Fruit fly (Drosophila melanogaster) whole organism, embryonic: Measurements from ENCODE around the gene CG32631.

Source experiments
- Bdp1 ChIP-seq: fragments of 200-800 bp; sonication (Bioruptor generic); optimal IDR thresholded peaks from 3 replicates; lab custom pipeline; 2016; ENCODE audit warnings: missing biosample characterization, missing genetic modification characterization
- CG10267 ChIP-seq: fragments of 200-800 bp; sonication (Bioruptor generic); optimal IDR thresholded peaks from 2 replicates; lab custom pipeline; 2018; ENCODE audit warnings: missing biosample characterization, mild to moderate bottlenecking, missing genetic modification characterization, moderate library complexity
- CG10431 ChIP-seq: fragments of 200-800 bp; sonication (Bioruptor generic); optimal IDR thresholded peaks from 3 replicates; lab custom pipeline; 2018; ENCODE audit warnings: missing biosample characterization, mild to moderate bottlenecking, missing genetic modification characterization
- CG10543 ChIP-seq: fragments of 200-800 bp; sonication (Bioruptor generic); optimal IDR thresholded peaks from 3 replicates; lab custom pipeline; 2017; ENCODE audit warnings: missing biosample characterization, mild to moderate bottlenecking, missing genetic modification characterization, moderate library complexity
- CG10979 ChIP-seq: fragments of 200-800 bp; sonication (Bioruptor generic); optimal IDR thresholded peaks from 2 replicates; lab custom pipeline; 2018; ENCODE audit warnings: missing biosample characterization, mild to moderate bottlenecking, missing genetic modification characterization, moderate library complexity
- CG12219 ChIP-seq: fragments of 200-800 bp; sonication (Bioruptor generic); optimal IDR thresholded peaks from 3 replicates; lab custom pipeline; 2018; ENCODE audit warnings: missing biosample characterization, mild to moderate bottlenecking, missing genetic modification characterization
- CG12659 ChIP-seq: fragments of 200-800 bp; sonication (Bioruptor generic); optimal IDR thresholded peaks from 3 replicates; lab custom pipeline; 2017; ENCODE audit warnings: mild to moderate bottlenecking, missing biosample characterization, missing genetic modification reagents, missing genetic modification characterization
- CG14014 ChIP-seq: fragments of 200-800 bp; sonication (Bioruptor generic); IDR thresholded peaks from 2 replicates; pipeline ENCODE4 v1.3.6; 2022; ENCODE audit warnings: missing biosample characterization, missing genetic modification characterization
- CG14860 ChIP-seq: fragments of 200-800 bp; sonication (Bioruptor generic); IDR thresholded peaks from 3 replicates; pipeline ENCODE4 v1.3.6; 2022; ENCODE audit warnings: missing biosample characterization, missing genetic modification characterization; ENCODE audit not compliant: partially characterized antibody
- CG17359 ChIP-seq: fragments of 200-800 bp; sonication (Bioruptor generic); optimal IDR thresholded peaks from 3 replicates; lab custom pipeline; 2018; ENCODE audit warnings: missing biosample characterization, mild to moderate bottlenecking, missing genetic modification characterization, moderate library complexity
- CG2120 ChIP-seq: fragments of 200-800 bp; sonication (Bioruptor generic); optimal IDR thresholded peaks from 3 replicates; lab custom pipeline; 2016; ENCODE audit warnings: missing biosample characterization, missing genetic modification characterization
- CG31388 ChIP-seq: fragments of 200-800 bp; sonication (Bioruptor generic); optimal IDR thresholded peaks from 2 replicates; lab custom pipeline; 2016; ENCODE audit warnings: missing biosample characterization, missing genetic modification characterization
- CG3281 ChIP-seq: fragments of 200-800 bp; sonication (Bioruptor generic); optimal IDR thresholded peaks from 3 replicates; lab custom pipeline; 2017; ENCODE audit warnings: missing biosample characterization, mild to moderate bottlenecking, missing genetic modification characterization
- CG33213 ChIP-seq: fragments of 200-800 bp; sonication (Bioruptor generic); optimal IDR thresholded peaks from 3 replicates; lab custom pipeline; 2016; ENCODE audit warnings: missing biosample characterization, missing genetic modification characterization
- CG34422 ChIP-seq: fragments of 200-800 bp; sonication (Bioruptor generic); IDR thresholded peaks from 3 replicates; pipeline ENCODE4 v1.3.6; 2022; ENCODE audit warnings: missing biosample characterization, missing genetic modification characterization
- CG3847 ChIP-seq: fragments of 200-800 bp; sonication (Bioruptor generic); IDR thresholded peaks from 2 replicates; pipeline ENCODE4 v1.3.6; 2022; ENCODE audit warnings: missing biosample characterization, missing genetic modification characterization
- CG4617 ChIP-seq: fragments of 200-800 bp; sonication (Bioruptor generic); optimal IDR thresholded peaks from 3 replicates; lab custom pipeline; 2016; ENCODE audit warnings: missing biosample characterization, missing genetic modification characterization, borderline replicate concordance
- CG5953 ChIP-seq: fragments of 200-800 bp; sonication (Bioruptor generic); IDR thresholded peaks from 2 replicates; pipeline ENCODE4 v1.3.6; 2022; ENCODE audit warnings: missing biosample characterization, missing genetic modification characterization
- CG6175 ChIP-seq: fragments of 200-800 bp; sonication (Bioruptor generic); IDR thresholded peaks from 3 replicates; pipeline ENCODE4 v1.3.6; 2022; ENCODE audit warnings: missing biosample characterization, missing genetic modification characterization
- CG6765 ChIP-seq: fragments of 200-800 bp; sonication (Bioruptor generic); optimal IDR thresholded peaks from 3 replicates; lab custom pipeline; 2017; ENCODE audit warnings: missing biosample characterization, mild to moderate bottlenecking, missing genetic modification characterization
- CG6813 ChIP-seq: fragments of 200-800 bp; sonication (Bioruptor generic); optimal IDR thresholded peaks from 2 replicates; lab custom pipeline; 2017; ENCODE audit warnings: missing biosample characterization, missing genetic modification characterization, mild to moderate bottlenecking, moderate library complexity, missing genetic modification reagents
- CG7271 ChIP-seq: fragments of 200-800 bp; sonication (Bioruptor generic); optimal IDR thresholded peaks from 2 replicates; lab custom pipeline; 2018; ENCODE audit warnings: missing biosample characterization, mild to moderate bottlenecking, missing genetic modification characterization, moderate library complexity
- D ChIP-seq, 2 experiments: fragments of 200-800 bp in 1 of 2; fragments of >200 bp in 1 of 2; sonication (Bioruptor generic) in 1 of 2; optimal IDR thresholded peaks; 2 replicates in 1 of 2; 3 replicates in 1 of 2; lab custom pipeline; 2017; ENCODE audit warnings: mild to moderate bottlenecking in 1 of 2, missing biosample characterization in 1 of 2, missing genetic modification characterization in 1 of 2, missing genetic modification reagents in 1 of 2
- HHEX ChIP-seq: fragments of 200-800 bp; sonication (Bioruptor generic); optimal IDR thresholded peaks from 3 replicates; lab custom pipeline; 2017; ENCODE audit warnings: missing biosample characterization, mild to moderate bottlenecking, missing genetic modification characterization, missing genetic modification reagents
- Hmx ChIP-seq: fragments of 200-800 bp; sonication (Bioruptor generic); optimal IDR thresholded peaks from 2 replicates; lab custom pipeline; 2016; ENCODE audit warnings: missing biosample characterization, missing genetic modification characterization
- Kr ChIP-seq: fragments of 200-800 bp; sonication (Bioruptor generic); optimal IDR thresholded peaks from 2 replicates; lab custom pipeline; 2017; ENCODE audit warnings: missing biosample characterization, mild to moderate bottlenecking, missing genetic modification characterization
- MTF-1 ChIP-seq: fragments of 200-800 bp; sonication (Bioruptor generic); optimal IDR thresholded peaks from 2 replicates; lab custom pipeline; 2018; ENCODE audit warnings: missing biosample characterization, mild to moderate bottlenecking, missing genetic modification characterization, borderline replicate concordance
- Meics ChIP-seq: fragments of 200-800 bp; sonication (Bioruptor generic); optimal IDR thresholded peaks from 2 replicates; lab custom pipeline; 2017; ENCODE audit warnings: missing biosample characterization, mild to moderate bottlenecking, missing genetic modification characterization
- Opbp ChIP-seq: fragments of 200-800 bp; sonication (Bioruptor generic); IDR thresholded peaks from 3 replicates; pipeline ENCODE4 v1.3.6; 2022; ENCODE audit warnings: missing biosample characterization, missing genetic modification characterization; ENCODE audit not compliant: partially characterized antibody
- Poxn ChIP-seq: fragments of 200-800 bp; sonication (Bioruptor generic); IDR thresholded peaks from 2 replicates; pipeline ENCODE4 v1.3.6; 2022; ENCODE audit warnings: missing biosample characterization, missing genetic modification characterization
- TFAM ChIP-seq: fragments of 200-800 bp; sonication (Bioruptor generic); optimal IDR thresholded peaks from 2 replicates; lab custom pipeline; 2017; ENCODE audit warnings: missing biosample characterization, missing genetic modification characterization, inconsistent platforms
- ab ChIP-seq: fragments of 200-800 bp; sonication (Bioruptor generic); optimal IDR thresholded peaks from 2 replicates; lab custom pipeline; 2016; ENCODE audit warnings: missing biosample characterization, missing genetic modification characterization
- dimm ChIP-seq: fragments of 200-800 bp; sonication (Bioruptor generic); IDR thresholded peaks from 2 replicates; pipeline ENCODE4 v1.3.6; 2022; ENCODE audit warnings: missing biosample characterization, missing genetic modification characterization
- exex ChIP-seq: fragments of 200-800 bp; sonication (Bioruptor generic); optimal IDR thresholded peaks from 4 replicates; lab custom pipeline; 2018; ENCODE audit warnings: missing biosample characterization, mild to moderate bottlenecking, missing genetic modification characterization, moderate library complexity
- grn ChIP-seq: fragments of 200-800 bp; sonication (Bioruptor generic); optimal IDR thresholded peaks from 3 replicates; lab custom pipeline; 2017; ENCODE audit warnings: missing biosample characterization, missing genetic modification characterization
- gro ChIP-seq: fragments of 200-800 bp; sonication (Bioruptor generic); optimal IDR thresholded peaks from 2 replicates; lab custom pipeline; 2016; ENCODE audit warnings: missing biosample characterization, missing genetic modification characterization
- h ChIP-seq: fragments of >200 bp; optimal IDR thresholded peaks from 2 replicates; lab custom pipeline; 2017
- jing ChIP-seq: fragments of 200-800 bp; sonication (Bioruptor generic); optimal IDR thresholded peaks from 2 replicates; lab custom pipeline; 2018; ENCODE audit warnings: missing biosample characterization, mild to moderate bottlenecking, missing genetic modification characterization
- kah ChIP-seq: fragments of 200-800 bp; sonication (Bioruptor generic); optimal IDR thresholded peaks from 2 replicates; lab custom pipeline; 2018; ENCODE audit warnings: missing biosample characterization, mild to moderate bottlenecking, missing genetic modification characterization
- ken ChIP-seq: fragments of 200-800 bp; sonication (Bioruptor generic); IDR thresholded peaks from 3 replicates; pipeline ENCODE4 v1.3.6; 2022; ENCODE audit warnings: missing biosample characterization, missing genetic modification characterization
- kni ChIP-seq: fragments of 200-800 bp; sonication (Bioruptor generic); optimal IDR thresholded peaks from 3 replicates; lab custom pipeline; 2017; ENCODE audit warnings: mild to moderate bottlenecking, missing biosample characterization, missing genetic modification reagents, missing genetic modification characterization
- knrl ChIP-seq: fragments of 200-800 bp; sonication (Bioruptor generic); IDR thresholded peaks from 3 replicates; pipeline ENCODE4 v1.3.6; 2022; ENCODE audit warnings: missing biosample characterization, missing genetic modification characterization; ENCODE audit not compliant: partially characterized antibody
- mld ChIP-seq: fragments of 200-800 bp; sonication (Bioruptor generic); IDR thresholded peaks from 3 replicates; pipeline ENCODE4 v1.3.6; 2022; ENCODE audit warnings: missing biosample characterization, missing genetic modification characterization; ENCODE audit not compliant: partially characterized antibody
- oc ChIP-seq: fragments of 200-800 bp; sonication (Bioruptor generic); optimal IDR thresholded peaks from 2 replicates; lab custom pipeline; 2018; ENCODE audit warnings: missing biosample characterization, mild to moderate bottlenecking, missing genetic modification characterization, moderate library complexity
- pb ChIP-seq: fragments of 200-800 bp; sonication (Bioruptor generic); optimal IDR thresholded peaks from 3 replicates; lab custom pipeline; 2016; ENCODE audit warnings: missing biosample characterization, missing genetic modification characterization
- ranshi ChIP-seq: fragments of 200-800 bp; sonication (Bioruptor generic); IDR thresholded peaks from 2 replicates; pipeline ENCODE4 v1.3.6; 2022; ENCODE audit warnings: missing biosample characterization, missing genetic modification characterization
- shn ChIP-seq: fragments of 200-800 bp; sonication (Bioruptor generic); optimal IDR thresholded peaks from 3 replicates; lab custom pipeline; 2016; ENCODE audit warnings: missing biosample characterization, missing genetic modification characterization
- slp2 ChIP-seq: fragments of 200-800 bp; sonication (Bioruptor generic); optimal IDR thresholded peaks from 2 replicates; lab custom pipeline; 2016; ENCODE audit warnings: missing biosample characterization, missing genetic modification characterization
- sqz ChIP-seq: fragments of 200-800 bp; sonication (Bioruptor generic); optimal IDR thresholded peaks from 3 replicates; lab custom pipeline; 2018; ENCODE audit warnings: missing biosample characterization, mild to moderate bottlenecking, missing genetic modification characterization
- zf30C ChIP-seq: fragments of 200-800 bp; sonication (Bioruptor generic); optimal IDR thresholded peaks from 3 replicates; lab custom pipeline; 2018; ENCODE audit warnings: missing biosample characterization, mild to moderate bottlenecking, missing genetic modification characterization

CG32631 gene

DNA sequence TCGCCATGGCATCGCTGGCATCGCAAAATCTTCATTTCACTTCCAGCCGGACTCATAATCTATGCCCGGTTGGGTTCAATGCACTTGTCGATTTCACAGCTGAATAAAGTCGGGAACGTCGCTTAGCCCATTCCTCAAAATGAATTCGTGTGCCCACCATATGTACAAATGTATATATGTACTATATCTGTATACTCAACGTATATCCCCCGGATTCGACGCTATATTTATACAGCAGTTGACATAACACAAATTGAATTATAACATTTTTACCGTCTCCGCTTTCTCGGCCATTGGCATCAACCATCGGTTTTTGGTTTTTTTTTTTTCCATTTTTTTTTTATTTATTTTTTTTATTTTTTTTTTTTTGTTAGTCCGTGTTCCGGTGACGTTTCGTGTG, 14.0 kb downstream of the CG32631 start (continued):
- TF ChIP-seq slp2 (GFP tag; lab: Kevin White, UChicago) (no peak), HHEX (GFP tag; lab: Kevin White, UChicago) (peak; percentile 33), CG4617 (GFP tag; lab: Kevin White, UChicago) (no peak), CG6813 (GFP tag; lab: Kevin White, UChicago) (peak; percentile 58), CG14014 (GFP tag; lab: Robert Waterston, UW) (peak; percentile 56; the same call in 1 of the 2 replicates), ranshi (no peak; the same call in 1 of the 2 replicates), ab (no peak), kni (peak; percentile 45), Meics (GFP tag; lab: Kevin White, UChicago) (peak; percentile 14), Opbp (GFP tag; lab: Robert Waterston, UW) (no peak), CG10543 (GFP tag; lab: Kevin White, UChicago) (peak; percentile 44), grn (GFP tag; lab: Kevin White, UChicago) (no peak), CG12219 (GFP tag; lab: Kevin White, UChicago) (no peak), MTF-1 (GFP tag; lab: Kevin White, UChicago) (no peak), dimm (GFP tag; lab: Robert Waterston, UW) (no peak), oc (tag; lab: Kevin White, UChicago) (no peak), CG3847 (GFP tag; lab: Robert Waterston, UW) (no peak), mld (GFP tag; lab: Robert Waterston, UW) (no peak), D (optimal IDR thresholded peaks at IDR 0.05; lab: Kevin White, UChicago) (no peak), D (GFP tag; optimal IDR thresholded peaks at IDR 0.05; lab: Kevin White, UChicago) (no peak), CG10431 (GFP tag; lab: Kevin White, UChicago) (no peak), Kr (GFP tag; lab: Kevin White, UChicago) (no peak), jing (GFP tag; lab: Kevin White, UChicago) (no peak), CG34422 (GFP tag; lab: Robert Waterston, UW) (no peak), CG10979 (tag; lab: Kevin White, UChicago) (no peak), zf30C (GFP tag; lab: Kevin White, UChicago) (no peak), CG2120 (peak; percentile 10), CG33213 (no peak), Hmx (GFP tag; lab: Kevin White, UChicago) (no peak), sqz (GFP tag; lab: Kevin White, UChicago) (peak; percentile 20), CG5953 (GFP tag; lab: Robert Waterston, UW) (0 out of 2 replicates have a peak, but pooled peaks have one; percentile 13), CG12659 (GFP tag; lab: Kevin White, UChicago) (peak; percentile 1), ken (GFP tag; lab: Robert Waterston, UW) (no peak), CG31388 (GFP tag; lab: Kevin White, UChicago) (no peak), CG10267 (tag; lab: Kevin White, UChicago) (no peak), CG6765 (GFP tag; lab: Kevin White, UChicago) (no peak), CG7271 (tag; lab: Kevin White, UChicago) (no peak), pb (GFP tag; lab: Kevin White, UChicago) (no peak), CG3281 (GFP tag; lab: Kevin White, UChicago) (peak; percentile 22), gro (no peak), CG14860 (GFP tag; lab: Robert Waterston, UW) (no peak), exex (tag; lab: Kevin White, UChicago) (no peak), Poxn (GFP tag; lab: Robert Waterston, UW) (no peak), TFAM (no peak), CG6175 (GFP tag; lab: Robert Waterston, UW) (no peak), Bdp1 (peak; percentile 1), h (lab: Kevin White, UChicago) (no peak), CG17359 (tag; lab: Kevin White, UChicago) (peak; percentile 44), kah (GFP tag; lab: Kevin White, UChicago) (no peak), shn (GFP tag; lab: Kevin White, UChicago) (no peak), knrl (GFP tag; lab: Robert Waterston, UW) (no peak)
